Worm (Caenorhabditis elegans): ENCODE data around the gene cdt-2.

- TF ChIP-seq him-1 (tag; optimal IDR thresholded peaks at IDR 0.05): no peak
- TF ChIP-seq dao-5 (tag; optimal IDR thresholded peaks at IDR 0.05): no peak
Observed at ce11 chrV:14996236-14996635, 5.3 kb upstream of the cdt-2 start, which contains the start of gene irld-14.
